Worm (Caenorhabditis elegans): ENCODE measurements around the gene math-6.
"Not testable (repeated sequence)": the region's sequence is repeated elsewhere in the genome, so short reads cannot be mapped to it uniquely, and the experiment has no call there.

ce11 chrII:1862334-1862733, 22.2 kb downstream of the math-6 start, which contains the start of gene fbxb-98:
- TF ChIP-seq lin-35 (GFP tag; optimal IDR thresholded peaks at IDR 0.05); let-607 (tag; optimal IDR thresholded peaks at IDR 0.05); F55B11.4 (tag; optimal IDR thresholded peaks at IDR 0.05; ENCODE audit: borderline replicate concordance, insufficient read depth); nhr-179 (tag; optimal IDR thresholded peaks at IDR 0.05); akir-1 (GFP tag; optimal IDR thresholded peaks at IDR 0.05); dpl-1 (GFP tag; optimal IDR thresholded peaks at IDR 0.05); F57A8.1 (GFP tag; optimal IDR thresholded peaks at IDR 0.05); unc-62 (GFP tag; optimal IDR thresholded peaks at IDR 0.05); ztf-22 (GFP tag; optimal IDR thresholded peaks at IDR 0.05); cebp-1 (GFP tag; IDR thresholded peaks at IDR 0.05); cebp-1 (tag; optimal IDR thresholded peaks at IDR 0.05): not testable (repeated sequence)
